Fruit fly (Drosophila melanogaster) whole organism, prepupa: ENCODE data around the gene CG10561.
A peak's percentile ranks its signal among the peaks of the same experiment; 100 is the strongest.

Experiments
- CG10631 ChIP-seq: fragments of 200-800 bp; sonication (Bioruptor generic); optimal IDR thresholded peaks from 2 replicates; lab custom pipeline; 2016; ENCODE audit warnings: missing biosample characterization, missing genetic modification characterization
- CG11294 ChIP-seq: fragments of 200-800 bp; sonication (Bioruptor generic); IDR thresholded peaks from 2 replicates; pipeline ENCODE4 v1.3.6; 2022; ENCODE audit warnings: missing biosample characterization, missing genetic modification characterization
- CG3032 ChIP-seq: fragments of 200-800 bp; optimal IDR thresholded peaks from 2 replicates; lab custom pipeline; 2019; ENCODE audit warnings: missing biosample characterization, mild to moderate bottlenecking, missing genetic modification characterization, moderate library complexity
- CG6163 ChIP-seq: fragments of 200-800 bp; sonication (Bioruptor generic); IDR thresholded peaks from 3 replicates; pipeline ENCODE4 v1.3.6; 2022; ENCODE audit warnings: missing biosample characterization, missing genetic modification characterization
- CG6792 ChIP-seq: fragments of 200-800 bp; sonication (Bioruptor generic); optimal IDR thresholded peaks from 3 replicates; lab custom pipeline; 2016; ENCODE audit warnings: missing biosample characterization, missing genetic modification characterization
- CG6854 ChIP-seq: fragments of 200-800 bp; sonication (Bioruptor generic); optimal IDR thresholded peaks from 2 replicates; lab custom pipeline; 2017; ENCODE audit warnings: missing biosample characterization, mild to moderate bottlenecking, missing genetic modification characterization
- CG7368 ChIP-seq: fragments of 200-800 bp; sonication (Bioruptor generic); optimal IDR thresholded peaks from 3 replicates; lab custom pipeline; 2016; ENCODE audit warnings: missing biosample characterization, missing genetic modification characterization
- CG8119 ChIP-seq: fragments of 200-800 bp; sonication (Bioruptor generic); IDR thresholded peaks from 3 replicates; pipeline ENCODE4 v1.3.6; 2022; ENCODE audit warnings: missing biosample characterization, missing genetic modification characterization
- CG8632 ChIP-seq: fragments of 200-800 bp; sonication (Bioruptor generic); optimal IDR thresholded peaks from 3 replicates; lab custom pipeline; 2016; ENCODE audit warnings: missing biosample characterization, missing genetic modification characterization
- Eip75B ChIP-seq: fragments of 200-800 bp; sonication (Bioruptor generic); optimal IDR thresholded peaks from 3 replicates; lab custom pipeline; 2016; ENCODE audit warnings: missing biosample characterization, missing genetic modification characterization
- Eip78C ChIP-seq: fragments of 200-800 bp; sonication (Bioruptor generic); peaks from one replicate; lab custom pipeline; 2016; ENCODE audit warnings: missing biosample characterization, missing genetic modification characterization
- Eip93F ChIP-seq: fragments of 200-800 bp; sonication (Bioruptor generic); optimal IDR thresholded peaks from 2 replicates; lab custom pipeline; 2016; ENCODE audit warnings: missing biosample characterization, mild to moderate bottlenecking, missing genetic modification characterization
- Hr38 ChIP-seq: sonication (Bioruptor generic); optimal IDR thresholded peaks from 2 replicates; lab custom pipeline; 2016; ENCODE audit warnings: missing biosample characterization, missing genetic modification characterization
- Lpt ChIP-seq: fragments of 200-800 bp; sonication (Bioruptor generic); optimal IDR thresholded peaks from 3 replicates; lab custom pipeline; 2016; ENCODE audit warnings: missing biosample characterization, missing genetic modification characterization
- Met ChIP-seq: fragments of 200-800 bp; sonication (Bioruptor generic); optimal IDR thresholded peaks from 3 replicates; lab custom pipeline; 2016; ENCODE audit warnings: missing biosample characterization, missing genetic modification characterization
- Sox14 ChIP-seq: fragments of 200-800 bp; sonication (Bioruptor generic); optimal IDR thresholded peaks from 3 replicates; lab custom pipeline; 2016; ENCODE audit warnings: missing biosample characterization, missing genetic modification characterization
- achi ChIP-seq: fragments of 200-800 bp; sonication (Bioruptor generic); optimal IDR thresholded peaks from 3 replicates; lab custom pipeline; 2016; ENCODE audit warnings: missing biosample characterization, missing genetic modification characterization
- acj6 ChIP-seq: fragments of 200-800 bp; sonication (Bioruptor generic); optimal IDR thresholded peaks from 3 replicates; lab custom pipeline; 2016; ENCODE audit warnings: missing biosample characterization, missing genetic modification characterization
- dac ChIP-seq: fragments of 200-800 bp; sonication (Bioruptor generic); optimal IDR thresholded peaks from 2 replicates; lab custom pipeline; 2017; ENCODE audit warnings: missing biosample characterization, mild to moderate bottlenecking, missing genetic modification characterization
- dsx ChIP-seq: fragments of 200-800 bp; optimal IDR thresholded peaks from 3 replicates; lab custom pipeline; 2019; ENCODE audit warnings: missing biosample characterization, mild to moderate bottlenecking, missing genetic modification characterization, moderate library complexity; ENCODE audit not compliant: poor library complexity, severe bottlenecking
- esn ChIP-seq: fragments of 200-800 bp; sonication (Bioruptor generic); optimal IDR thresholded peaks from 2 replicates; lab custom pipeline; 2016; ENCODE audit warnings: missing biosample characterization, mild to moderate bottlenecking, missing genetic modification characterization, moderate library complexity
- net ChIP-seq: fragments of 200-800 bp; sonication (Bioruptor generic); optimal IDR thresholded peaks from 3 replicates; lab custom pipeline; 2016; ENCODE audit warnings: missing biosample characterization, missing genetic modification characterization

The CG10561 gene

DNA sequence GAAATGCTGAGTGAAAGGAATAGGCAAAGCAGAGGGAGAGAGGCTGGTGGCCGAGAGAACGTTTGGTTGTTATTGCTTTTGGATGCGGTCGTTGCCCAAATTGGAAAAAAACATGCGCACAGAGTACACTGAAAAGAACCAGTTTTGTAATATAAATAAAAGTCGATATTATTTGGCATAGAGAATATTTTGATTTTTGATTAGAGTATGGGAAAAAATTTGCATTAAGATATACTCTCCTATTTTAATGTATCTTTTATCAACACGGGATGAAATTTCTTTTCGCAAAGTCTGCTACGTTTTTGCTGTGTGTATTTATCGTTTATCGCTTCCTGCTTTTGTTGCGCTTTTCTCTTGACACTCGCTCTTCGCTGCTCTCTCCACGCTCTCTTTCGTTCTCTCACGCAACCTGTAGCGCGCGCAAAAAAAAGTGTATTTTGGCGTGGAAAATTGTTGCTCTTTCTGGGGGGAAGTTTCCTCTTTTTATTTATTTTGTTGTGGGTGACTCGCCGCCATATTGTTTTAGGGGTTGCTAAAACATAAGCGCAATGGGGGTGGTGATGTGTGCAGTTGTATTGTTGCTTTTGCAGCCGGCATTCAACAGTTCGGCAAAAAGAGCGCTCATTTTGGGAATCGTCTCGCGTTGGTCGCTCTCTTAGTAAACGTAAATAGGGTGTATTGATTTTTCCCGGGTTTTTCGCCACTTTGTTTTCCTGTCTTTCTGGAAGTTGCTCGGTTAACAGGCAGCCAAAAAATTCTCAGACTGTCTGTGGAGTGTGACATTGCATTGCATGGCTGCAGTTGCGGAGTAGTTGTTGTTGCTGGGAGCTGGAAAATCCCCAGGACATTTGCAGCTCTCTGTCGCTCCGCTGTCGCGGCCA, 51.0 kb downstream of the CG10561 start (continued):
- TF ChIP-seq net (GFP tag; lab: Kevin White, UChicago), result peak; percentile 97
- peak; percentile 90 for TF ChIP-seq dac
- peak; percentile 94 for TF ChIP-seq CG6792 (GFP tag; lab: Kevin White, UChicago)
- peak; percentile 82 for TF ChIP-seq Hr38 (GFP tag; lab: Kevin White, UChicago)
- TF ChIP-seq acj6 (GFP tag; lab: Kevin White, UChicago), result peak; percentile 96
- peak; percentile 97 for TF ChIP-seq CG11294 (GFP tag; lab: Robert Waterston, UW)
- peak; percentile 90 for TF ChIP-seq CG3032
- peak; percentile 97 for TF ChIP-seq achi (GFP tag; lab: Kevin White, UChicago)
- TF ChIP-seq Eip93F (GFP tag; lab: Kevin White, UChicago), result peak; percentile 85
- TF ChIP-seq Met (GFP tag; lab: Kevin White, UChicago), result peak; percentile 97
- peak; percentile 97 for TF ChIP-seq esn
- peak; percentile 95 for TF ChIP-seq CG7368 (GFP tag; lab: Kevin White, UChicago)
- TF ChIP-seq dsx (GFP tag; lab: Kevin White, UChicago), result peak; percentile 85
- TF ChIP-seq CG8632 (GFP tag; lab: Kevin White, UChicago), result peak; percentile 92
- peak; percentile 97 for TF ChIP-seq CG6163 (GFP tag; lab: Robert Waterston, UW)
- TF ChIP-seq Eip78C (GFP tag; lab: Kevin White, UChicago), result peak; percentile 98

DNA sequence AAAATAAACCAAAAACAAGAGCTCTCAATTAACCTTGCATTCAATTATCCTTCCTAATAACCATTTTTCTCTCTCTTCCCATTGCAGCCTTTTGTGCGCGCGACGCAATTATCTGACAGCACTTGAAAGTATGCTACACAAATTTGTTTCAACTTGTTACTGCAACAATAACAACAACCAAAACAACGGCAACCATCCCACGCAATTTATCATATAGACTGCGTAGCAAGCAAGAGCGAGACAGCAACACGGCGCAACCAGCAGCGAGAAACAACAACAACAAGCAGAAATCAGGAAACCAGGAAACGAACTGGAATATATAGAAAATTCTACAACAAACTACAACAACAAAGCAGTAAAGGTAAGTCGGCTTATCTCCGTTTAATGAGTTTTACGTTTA, 51.8 kb downstream of the CG10561 start:
- TF ChIP-seq CG10631 (GFP tag; lab: Kevin White, UChicago) (no peak), Eip75B (no peak), Met (GFP tag; lab: Kevin White, UChicago) (no peak), CG8119 (GFP tag; lab: Robert Waterston, UW) (no peak), CG6854 (GFP tag; lab: Kevin White, UChicago) (no peak), Lpt (GFP tag; lab: Kevin White, UChicago) (no peak), dsx (GFP tag; lab: Kevin White, UChicago) (peak; percentile 39), CG6163 (GFP tag; lab: Robert Waterston, UW) (no peak), Eip78C (GFP tag; lab: Kevin White, UChicago) (peak; percentile 66), Sox14 (GFP tag; lab: Kevin White, UChicago) (peak; percentile 56)
